Fruit fly (Drosophila melanogaster): Measurements from ENCODE around the gene dpr19.
A peak's percentile ranks its signal among the peaks of the same experiment; 100 is the strongest.

dpr19 gene

DNA sequence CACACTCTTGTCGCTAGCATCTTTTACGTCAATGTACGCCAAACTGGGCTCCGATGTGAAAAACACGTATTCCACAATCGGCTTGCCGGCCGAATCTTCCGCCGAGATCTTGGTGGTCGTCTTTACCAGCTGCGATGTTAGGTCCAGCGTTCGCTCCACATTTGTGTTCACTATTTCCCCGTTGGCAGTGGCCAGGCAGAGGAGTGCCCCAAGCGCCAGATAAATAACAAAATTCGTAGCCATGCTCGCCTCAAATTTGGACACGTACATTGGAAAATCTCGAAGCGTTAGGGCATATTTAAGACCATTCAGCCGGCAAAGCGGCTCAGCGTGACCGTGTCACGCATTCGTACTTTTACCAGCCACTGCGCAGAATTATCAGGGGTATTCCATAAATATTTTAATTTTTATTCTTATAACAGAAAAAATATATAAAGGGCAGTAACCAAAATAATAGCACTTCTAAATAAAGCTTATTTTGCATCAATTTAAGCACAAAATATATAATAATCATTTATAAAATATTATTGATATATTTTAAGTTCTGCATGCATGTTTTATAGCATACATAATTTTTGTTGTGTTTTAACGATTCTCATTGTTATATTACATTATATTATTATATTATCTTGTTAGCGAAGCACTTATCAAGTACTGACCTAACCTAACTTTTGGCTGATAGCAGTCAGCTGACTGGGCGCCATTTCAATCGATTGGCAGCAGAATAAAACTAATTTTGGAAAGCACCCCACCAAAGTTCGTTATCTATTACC is at the start of gene dpr19, which contains the start of gene CG33303 (continued):
- peak; percentile 83 for TF ChIP-seq Sox100B (GFP tag; optimal IDR thresholded peaks at IDR 0.05)
- TF ChIP-seq CG9437 (GFP tag; optimal IDR thresholded peaks at IDR 0.05) = peak; percentile 75
- TF ChIP-seq dmrt11E (tag; optimal IDR thresholded peaks at IDR 0.05) = peak; percentile 79
- TF ChIP-seq Oaz (GFP tag; IDR thresholded peaks at IDR 0.05) = no peak
- TF ChIP-seq CG3995 (GFP tag; optimal IDR thresholded peaks at IDR 0.05) = peak; percentile 48
- TF ChIP-seq CTCF (GFP tag; optimal IDR thresholded peaks at IDR 0.05) = peak; percentile 15
- no peak for TF ChIP-seq H15 (GFP tag; IDR thresholded peaks at IDR 0.05)
- peak; percentile 50 for TF ChIP-seq gro (GFP tag; optimal IDR thresholded peaks at IDR 0.05)
- no peak for TF ChIP-seq Elba2 (GFP tag; optimal IDR thresholded peaks at IDR 0.05)
- TF ChIP-seq E2f1 (GFP tag; IDR thresholded peaks at IDR 0.05) = peak; percentile 60
- TF ChIP-seq CG3838 (GFP tag; optimal IDR thresholded peaks at IDR 0.05) = no peak
- TF ChIP-seq CG17361 (GFP tag; IDR thresholded peaks at IDR 0.05) = peak; percentile 86; the same call in 2 of the 3 replicates
- no peak for TF ChIP-seq CG11398 (GFP tag; optimal IDR thresholded peaks at IDR 0.05)
- TF ChIP-seq CG2712 (tag; optimal IDR thresholded peaks at IDR 0.05) = peak; percentile 92
- TF ChIP-seq Atf3 (GFP tag; optimal IDR thresholded peaks at IDR 0.05) = no peak
- peak; percentile 75 for TF ChIP-seq CG4617 (GFP tag; optimal IDR thresholded peaks at IDR 0.05; ENCODE audit: borderline replicate concordance)
- TF ChIP-seq scrt (GFP tag; optimal IDR thresholded peaks at IDR 0.05) = peak; percentile 59
- peak; percentile 63 for TF ChIP-seq CG2202 (tag; optimal IDR thresholded peaks at IDR 0.05)
- TF ChIP-seq BEAF-32 (GFP tag; optimal IDR thresholded peaks at IDR 0.05) = peak; percentile 19
- peak; percentile 64 for TF ChIP-seq zen (tag; optimal IDR thresholded peaks at IDR 0.05)
- 0 out of 3 replicates have a peak, but pooled peaks have one; percentile 7 for TF ChIP-seq so (GFP tag; IDR thresholded peaks at IDR 0.05)
- peak; percentile 27 for TF ChIP-seq CG2120 (GFP tag; optimal IDR thresholded peaks at IDR 0.05)
- TF ChIP-seq CG1647 (GFP tag; optimal IDR thresholded peaks at IDR 0.05) = no peak
- TF ChIP-seq CG12299 (tag; optimal IDR thresholded peaks at IDR 0.05) = peak; percentile 81
- TF ChIP-seq Rx (GFP tag; IDR thresholded peaks at IDR 0.05) = no peak
- peak; percentile 63 for TF ChIP-seq CG3407 (GFP tag; optimal IDR thresholded peaks at IDR 0.05)
- TF ChIP-seq chinmo (GFP tag; IDR thresholded peaks at IDR 0.05; ENCODE audit: partially characterized antibody) = 0 out of 4 replicates have a peak, but pooled peaks have one; percentile 41
- no peak for TF ChIP-seq CG16813 (GFP tag; IDR thresholded peaks at IDR 0.05; ENCODE audit: partially characterized antibody)
- peak; percentile 73 for TF ChIP-seq Awh (GFP tag; IDR thresholded peaks at IDR 0.05)
- TF ChIP-seq CG11696 (GFP tag; IDR thresholded peaks at IDR 0.05) = peak; percentile 63; the same call in 1 of the 2 replicates
- TF ChIP-seq NC2β (GFP tag; optimal IDR thresholded peaks at IDR 0.05) = no peak
- TF ChIP-seq CG30020 (tag; optimal IDR thresholded peaks at IDR 0.05) = peak; percentile 91
- TF ChIP-seq CG10274 (GFP tag; optimal IDR thresholded peaks at IDR 0.05) = no peak
- TF ChIP-seq kay (GFP tag; optimal IDR thresholded peaks at IDR 0.05) = peak; percentile 4
- TF ChIP-seq CG6854 (GFP tag; optimal IDR thresholded peaks at IDR 0.05) = peak; percentile 66
- peak; percentile 87 for TF ChIP-seq CG13296 (GFP tag; optimal IDR thresholded peaks at IDR 0.05)
- TF ChIP-seq phol (tag; optimal IDR thresholded peaks at IDR 0.05) = peak; percentile 90
- TF ChIP-seq CG11456 (GFP tag; IDR thresholded peaks at IDR 0.05) = 0 out of 3 replicates have a peak, but pooled peaks have one; percentile 13
- TF ChIP-seq fd64A (GFP tag; optimal IDR thresholded peaks at IDR 0.05) = no peak
- TF ChIP-seq CG6765 (GFP tag; optimal IDR thresholded peaks at IDR 0.05) = peak; percentile 50
- peak; percentile 65; the same call in 2 of the 3 replicates for TF ChIP-seq Dbx (GFP tag; IDR thresholded peaks at IDR 0.05)
- TF ChIP-seq Xbp1 (GFP tag; optimal IDR thresholded peaks at IDR 0.05) = peak; percentile 76
- TF ChIP-seq CG16779 (GFP tag; IDR thresholded peaks at IDR 0.05) = no peak
- TF ChIP-seq vvl (GFP tag; IDR thresholded peaks at IDR 0.05) = peak; percentile 83
- peak; percentile 36; the same call in 1 of the 2 replicates for TF ChIP-seq CG4730 (GFP tag; IDR thresholded peaks at IDR 0.05)
- TF ChIP-seq Fer3 (tag; optimal IDR thresholded peaks at IDR 0.05) = peak; percentile 71
- peak in 1 of 2 experiments; percentile 79 for TF ChIP-seq Eip74EF (GFP tag; optimal IDR thresholded peaks at IDR 0.05)
- TF ChIP-seq Poxn (GFP tag; IDR thresholded peaks at IDR 0.05) = no peak
- TF ChIP-seq Xrp1 (GFP tag; IDR thresholded peaks at IDR 0.05) = peak; percentile 76
- TF ChIP-seq ftz-f1 (GFP tag; optimal IDR thresholded peaks at IDR 0.05) = no peak
